Worm (Caenorhabditis elegans) whole organism, early embryonic: Measurements from ENCODE around the gene C38C3.4.

Source experiments
- B0310.2 ChIP-seq: sonication (generic microtip); optimal IDR thresholded peaks from 2 replicates; lab custom pipeline; 2016; ENCODE audit warnings: mild to moderate bottlenecking, missing genetic modification characterization, missing compliant biosample characterization
- F13C5.2 ChIP-seq: sonication (generic microtip); optimal IDR thresholded peaks from 2 replicates; lab custom pipeline; 2017; ENCODE audit warnings: mild to moderate bottlenecking, missing genetic modification characterization, inconsistent platforms, missing compliant biosample characterization
- aly-1 ChIP-seq: sonication (generic microtip); optimal IDR thresholded peaks from 2 replicates; lab custom pipeline; 2016; ENCODE audit warnings: missing genetic modification characterization, missing compliant biosample characterization
- ama-1 ChIP-seq: fragments of 150-350 bp; optimal IDR thresholded peaks from 2 replicates; lab custom pipeline; 2014
- ceh-13 ChIP-seq: fragments of 200-800 bp; sonication (Bioruptor generic); optimal IDR thresholded peaks from 2 replicates; lab custom pipeline; 2018; ENCODE audit warnings: mild to moderate bottlenecking, missing genetic modification characterization, missing compliant biosample characterization
- ceh-36 ChIP-seq: sonication (generic microtip); optimal IDR thresholded peaks from 2 replicates; lab custom pipeline; 2016; ENCODE audit warnings: missing genetic modification characterization, inconsistent platforms, missing compliant biosample characterization
- ets-7 ChIP-seq: sonication (generic microtip); optimal IDR thresholded peaks from 2 replicates; lab custom pipeline; 2016; ENCODE audit warnings: missing genotype, missing genetic modification characterization, missing compliant biosample characterization
- flt-1 ChIP-seq: fragments of 200-800 bp; sonication (Bioruptor generic); IDR thresholded peaks from 2 replicates; pipeline ENCODE4 v1.3.6; 2022; ENCODE audit warnings: missing genetic modification characterization, missing compliant biosample characterization
- hmbx-1 ChIP-seq: sonication (generic microtip); optimal IDR thresholded peaks from 2 replicates; lab custom pipeline; 2016; ENCODE audit warnings: mild to moderate bottlenecking, missing genetic modification characterization, missing compliant biosample characterization
- hmg-4 ChIP-seq: fragments of 200-800 bp; sonication (Bioruptor generic); optimal IDR thresholded peaks from 2 replicates; lab custom pipeline; 2018; ENCODE audit warnings: mild to moderate bottlenecking, missing genetic modification characterization, missing compliant biosample characterization
- hnd-1 ChIP-seq: sonication (generic microtip); optimal IDR thresholded peaks from 2 replicates; lab custom pipeline; 2016; ENCODE audit warnings: missing genetic modification characterization, missing compliant biosample characterization
- pes-1 ChIP-seq: fragments of 200-800 bp; sonication (Bioruptor generic); IDR thresholded peaks from 2 replicates; pipeline ENCODE4 v1.3.6; 2022; ENCODE audit warnings: missing genetic modification reagents, missing genetic modification characterization, missing compliant biosample characterization
- scrt-1 ChIP-seq: fragments of 200-800 bp; sonication (Bioruptor generic); IDR thresholded peaks from 2 replicates; pipeline ENCODE4 v1.3.6; 2022; ENCODE audit warnings: missing genetic modification characterization, missing compliant biosample characterization
- sea-1 ChIP-seq: fragments of 200-800 bp; sonication (Bioruptor generic); conservative IDR thresholded peaks from 2 replicates; pipeline ENCODE4 v1.3.6; 2022; ENCODE audit warnings: missing genetic modification characterization, missing compliant biosample characterization
- tbx-11 ChIP-seq: fragments of 200-800 bp; sonication (Bioruptor generic); IDR thresholded peaks from 2 replicates; pipeline ENCODE4 v1.3.6; 2022; ENCODE audit warnings: missing genetic modification characterization, missing compliant biosample characterization
- tbx-37 ChIP-seq: fragments of 200-800 bp; sonication (Bioruptor generic); conservative IDR thresholded peaks from 2 replicates; pipeline ENCODE4 v1.3.6; 2022; ENCODE audit warnings: missing genetic modification reagents, missing genetic modification characterization, missing compliant biosample characterization
- tra-4 ChIP-seq: sonication (generic microtip); optimal IDR thresholded peaks from 2 replicates; lab custom pipeline; 2017; ENCODE audit warnings: missing genetic modification characterization, missing compliant biosample characterization

Gene C38C3.4

DNA sequence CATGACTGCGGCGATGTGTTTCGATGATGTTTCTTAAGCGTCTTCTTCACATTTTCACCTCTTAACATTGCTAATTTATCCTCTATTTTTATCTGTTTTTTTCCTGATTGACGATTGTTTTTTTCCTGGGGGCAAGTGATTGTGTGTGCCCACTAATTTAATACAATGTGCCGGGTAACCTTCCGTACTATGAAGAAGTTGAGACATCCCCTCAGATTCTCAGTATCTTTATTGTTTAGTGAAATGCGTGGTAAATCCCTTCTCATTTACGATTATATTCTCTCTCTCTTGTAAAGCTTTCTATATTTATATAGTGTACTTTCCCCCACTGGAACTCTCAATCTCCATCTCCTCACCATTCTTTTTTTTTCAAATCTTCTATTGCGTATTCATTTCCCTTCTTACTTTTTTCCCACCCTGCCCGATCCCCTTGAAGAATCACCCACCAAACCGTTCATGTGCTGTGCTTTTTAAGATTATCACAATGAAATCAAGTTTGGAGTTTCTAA lies 5.5 kb upstream of the C38C3.4 start:
- TF ChIP-seq ceh-13 (GFP tag; lab: Kevin White, UChicago) (no peak), F13C5.2 (tag; lab: Kevin White, UChicago) (no peak), aly-1 (tag; lab: Kevin White, UChicago) (no peak), ama-1 (lab: Kevin White, UChicago) (no peak), sea-1 (GFP tag; lab: Robert Waterston, UW) (no peak), ets-7 (tag; lab: Kevin White, UChicago) (no peak), tbx-37 (GFP tag; lab: Robert Waterston, UW) (no peak), ceh-36 (tag; lab: Kevin White, UChicago) (no peak)

DNA sequence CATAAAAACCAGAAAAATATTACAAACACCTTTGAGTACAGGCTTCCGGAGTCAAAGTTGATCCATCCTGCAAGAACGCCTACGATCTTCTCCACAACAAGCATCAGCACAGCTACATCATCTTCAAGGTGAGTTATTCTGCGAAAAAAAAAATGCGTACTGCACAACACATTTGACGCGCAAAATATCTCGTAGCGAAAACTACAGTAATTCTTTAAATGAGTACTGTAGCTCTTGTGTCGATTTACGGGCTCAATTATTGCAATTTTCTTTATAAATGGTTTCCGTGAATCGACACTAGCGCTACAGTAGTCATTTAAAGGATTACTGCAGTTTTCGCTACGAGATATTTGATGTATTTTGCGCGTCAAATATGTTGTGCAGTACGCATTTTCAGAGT lies 5.0 kb upstream of the C38C3.4 start:
- TF ChIP-seq pes-1 (GFP tag; lab: Robert Waterston, UW) (no peak), tbx-11 (no peak), sea-1 (GFP tag; lab: Robert Waterston, UW) (no peak), flt-1 (GFP tag; lab: Robert Waterston, UW) (no peak), ets-7 (tag; lab: Kevin White, UChicago) (no peak), B0310.2 (tag; lab: Kevin White, UChicago) (no peak), hmg-4 (GFP tag; lab: Kevin White, UChicago) (no peak), scrt-1 (GFP tag; lab: Robert Waterston, UW) (no peak), hmbx-1 (tag; lab: Kevin White, UChicago) (no peak), aly-1 (tag; lab: Kevin White, UChicago) (no peak), F13C5.2 (tag; lab: Kevin White, UChicago) (no peak), tbx-37 (GFP tag; lab: Robert Waterston, UW) (no peak), ceh-13 (GFP tag; lab: Kevin White, UChicago) (no peak), tra-4 (tag; lab: Kevin White, UChicago) (no peak), ama-1 (lab: Kevin White, UChicago) (no peak)

DNA sequence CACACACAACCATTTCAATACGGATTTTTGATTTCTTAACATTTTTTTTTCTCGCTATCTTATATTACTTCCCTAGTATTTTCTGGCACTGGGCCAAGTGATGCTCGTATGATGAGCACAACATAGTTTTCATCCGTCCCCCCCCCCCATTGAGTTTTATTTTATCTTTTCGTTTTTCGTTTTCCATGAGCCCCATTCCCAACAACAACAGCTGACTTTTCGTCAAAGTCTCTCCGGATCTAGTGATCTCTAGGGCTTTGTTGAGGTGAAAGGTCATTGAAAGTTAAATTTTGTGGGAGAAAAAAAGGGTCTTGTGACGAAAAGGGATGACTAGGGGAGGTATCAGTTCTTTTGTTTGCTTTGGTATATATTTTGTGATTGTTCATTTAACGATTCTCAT lies 1.0 kb upstream of the C38C3.4 start:
- TF ChIP-seq aly-1 (tag; lab: Kevin White, UChicago) = no peak
- TF ChIP-seq hmbx-1 (tag; lab: Kevin White, UChicago) = no peak
- TF ChIP-seq ceh-13 (GFP tag; lab: Kevin White, UChicago) = no peak
- no peak for TF ChIP-seq ceh-36 (tag; lab: Kevin White, UChicago)
- TF ChIP-seq pes-1 (GFP tag; lab: Robert Waterston, UW) = no peak

DNA sequence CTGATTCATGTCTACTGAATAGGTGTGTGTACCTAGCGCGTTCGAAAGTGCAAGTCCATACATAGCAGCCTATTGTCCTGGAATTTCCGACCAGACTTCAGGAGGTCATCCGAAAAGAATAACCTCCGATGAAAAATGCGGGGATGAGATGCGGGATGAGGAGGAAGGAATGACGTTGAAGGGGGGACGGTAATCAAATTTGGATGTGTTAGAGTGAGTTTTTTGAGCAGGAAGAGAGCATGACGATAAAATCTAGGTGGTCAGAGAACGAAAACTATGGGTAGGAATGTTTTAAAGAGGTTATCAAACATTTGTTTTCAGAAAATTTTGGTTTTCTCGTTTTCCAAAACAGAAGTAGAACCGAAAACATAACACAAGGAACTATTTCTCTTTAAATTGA lies 4.2 kb downstream of the C38C3.4 start:
- TF ChIP-seq sea-1 (GFP tag; lab: Robert Waterston, UW) (no peak), ceh-36 (tag; lab: Kevin White, UChicago) (no peak), scrt-1 (GFP tag; lab: Robert Waterston, UW) (no peak), F13C5.2 (tag; lab: Kevin White, UChicago) (no peak), hnd-1 (no peak), flt-1 (GFP tag; lab: Robert Waterston, UW) (no peak), aly-1 (tag; lab: Kevin White, UChicago) (no peak), ama-1 (lab: Kevin White, UChicago) (no peak), hmbx-1 (tag; lab: Kevin White, UChicago) (no peak), ets-7 (tag; lab: Kevin White, UChicago) (no peak), tbx-37 (GFP tag; lab: Robert Waterston, UW) (no peak), ceh-13 (GFP tag; lab: Kevin White, UChicago) (no peak), tra-4 (tag; lab: Kevin White, UChicago) (no peak), tbx-11 (no peak), hmg-4 (GFP tag; lab: Kevin White, UChicago) (no peak), pes-1 (GFP tag; lab: Robert Waterston, UW) (no peak), B0310.2 (tag; lab: Kevin White, UChicago) (no peak)

DNA sequence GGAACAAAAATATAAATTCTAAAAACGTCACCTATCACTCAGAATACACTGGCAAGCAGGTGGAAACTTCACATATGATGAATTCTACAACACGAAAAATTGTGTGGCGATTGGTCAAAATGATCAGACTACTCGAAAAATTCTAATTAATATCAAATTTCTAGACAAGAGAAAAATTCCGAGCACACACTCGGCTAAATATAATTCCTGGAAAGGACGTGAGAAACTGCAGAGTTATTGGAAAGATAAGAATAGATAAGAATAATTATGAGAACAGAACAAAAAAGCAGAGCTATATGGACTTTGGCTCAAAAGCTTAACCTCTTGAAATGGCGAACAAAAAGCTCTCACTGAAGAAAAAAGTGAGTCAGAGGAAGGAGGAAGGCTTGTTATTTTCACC lies 5.4 kb downstream of the C38C3.4 start:
- TF ChIP-seq tbx-37 (GFP tag; lab: Robert Waterston, UW) = no peak
- no peak for TF ChIP-seq hmbx-1 (tag; lab: Kevin White, UChicago)
- no peak for TF ChIP-seq tbx-11
- TF ChIP-seq aly-1 (tag; lab: Kevin White, UChicago) = no peak
- no peak for TF ChIP-seq ceh-36 (tag; lab: Kevin White, UChicago)
- no peak for TF ChIP-seq ets-7 (tag; lab: Kevin White, UChicago)
- TF ChIP-seq hnd-1 = no peak
- TF ChIP-seq ceh-13 (GFP tag; lab: Kevin White, UChicago) = no peak
- no peak for TF ChIP-seq scrt-1 (GFP tag; lab: Robert Waterston, UW)
- TF ChIP-seq ama-1 (lab: Kevin White, UChicago) = no peak
- TF ChIP-seq tra-4 (tag; lab: Kevin White, UChicago) = no peak
- TF ChIP-seq pes-1 (GFP tag; lab: Robert Waterston, UW) = no peak
- no peak for TF ChIP-seq flt-1 (GFP tag; lab: Robert Waterston, UW)
- no peak for TF ChIP-seq hmg-4 (GFP tag; lab: Kevin White, UChicago)
- no peak for TF ChIP-seq F13C5.2 (tag; lab: Kevin White, UChicago)

DNA sequence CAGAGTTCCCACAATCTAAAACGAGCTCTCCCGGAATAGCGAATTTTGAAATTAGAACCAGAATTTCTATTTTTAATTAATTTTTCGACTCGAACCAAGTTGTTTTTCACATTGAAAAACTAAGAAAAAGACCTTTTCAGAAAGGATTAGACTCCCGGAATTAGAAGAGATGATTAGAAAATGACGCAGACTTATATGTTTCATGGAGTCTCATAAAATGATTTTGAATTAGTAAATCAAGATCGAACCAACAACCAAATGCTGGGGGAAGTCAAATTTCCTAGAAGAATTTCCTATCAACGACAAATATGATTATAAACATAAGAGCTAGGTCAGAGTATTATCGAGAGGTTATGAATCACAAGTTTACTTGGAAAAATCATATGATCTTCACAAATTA lies 6.8 kb downstream of the C38C3.4 start:
- no peak for TF ChIP-seq B0310.2 (tag; lab: Kevin White, UChicago)

DNA sequence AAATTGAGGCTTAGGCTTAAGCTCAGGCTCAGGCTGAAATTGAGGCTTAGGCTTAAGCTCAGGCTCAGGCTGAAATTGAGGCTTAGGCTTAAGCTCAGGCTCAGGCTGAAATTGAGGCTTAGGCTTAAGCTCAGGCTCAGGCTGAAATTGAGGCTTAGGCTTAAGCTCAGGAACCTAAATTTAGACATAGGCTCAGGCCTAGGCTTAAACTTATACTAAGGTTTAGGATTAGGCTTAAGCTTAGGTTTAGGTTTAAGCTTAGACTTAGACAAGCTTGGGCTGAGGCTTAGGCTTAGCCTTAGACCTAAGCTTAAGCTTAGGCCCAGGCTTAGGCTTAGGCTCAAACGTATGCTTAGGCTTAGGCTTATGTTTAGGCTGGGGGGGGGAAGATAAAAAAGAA lies 9.0 kb downstream of the C38C3.4 start:
- TF ChIP-seq ceh-36 (tag; lab: Kevin White, UChicago) = peak; percentile 80

DNA sequence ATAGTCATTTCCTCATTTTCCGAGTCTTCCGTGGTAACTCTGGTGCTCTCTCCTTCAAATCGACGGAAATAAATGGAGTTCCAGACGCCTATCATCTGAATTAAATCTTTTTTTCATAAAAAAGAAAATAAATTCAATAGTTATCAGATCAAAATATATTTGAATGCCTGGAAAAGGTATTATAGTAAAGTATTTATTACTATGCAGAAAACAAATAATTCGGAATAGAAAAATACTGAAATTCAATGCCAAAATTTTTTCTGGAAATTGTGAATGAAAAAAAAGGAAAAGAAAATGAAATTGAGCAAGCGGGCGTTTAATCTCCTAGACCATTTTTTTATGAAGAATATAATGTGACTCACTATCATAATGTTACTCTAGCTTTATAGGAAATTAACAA lies 9.7 kb downstream of the C38C3.4 start, which contains the start of gene C38C3.6:
Gene C38C3.6 (minus strand): TSS at position 101 of the 400 bp plus-strand sequence.
- TF ChIP-seq tbx-11 (no peak), ceh-36 (tag; lab: Kevin White, UChicago) (no peak), sea-1 (GFP tag; lab: Robert Waterston, UW) (no peak), ceh-13 (GFP tag; lab: Kevin White, UChicago) (no peak), B0310.2 (tag; lab: Kevin White, UChicago) (no peak), aly-1 (tag; lab: Kevin White, UChicago) (no peak), hmbx-1 (tag; lab: Kevin White, UChicago) (no peak), hnd-1 (no peak), hmg-4 (GFP tag; lab: Kevin White, UChicago) (no peak), tbx-37 (GFP tag; lab: Robert Waterston, UW) (no peak), tra-4 (tag; lab: Kevin White, UChicago) (no peak)
